Worm (Caenorhabditis elegans) whole organism, L4 larva: ENCODE data around the gene F14B8.5.

ENCODE experiments used
- daf-16 ChIP-seq, 3 experiments: sonication (generic microtip); optimal IDR thresholded peaks; 2 replicates each; lab custom pipeline; 2016 to 2017; ENCODE audit warnings: missing genetic modification characterization in 3 of 3, missing genetic modification reagents in 3 of 3, mild to moderate bottlenecking in 2 of 3, missing compliant biosample characterization in 2 of 3, missing biosample characterization in 1 of 3, moderate library complexity in 1 of 3
- egl-27 ChIP-seq: sonication (generic microtip); optimal IDR thresholded peaks from 3 replicates; lab custom pipeline; 2017; ENCODE audit warnings: missing biosample characterization, missing genetic modification reagents, missing genetic modification characterization
- mep-1 ChIP-seq: fragments of 150-350 bp; sonication (generic microtip); optimal IDR thresholded peaks from 3 replicates; lab custom pipeline; 2014; ENCODE audit warnings: missing biosample characterization, missing genetic modification characterization
- nhr-11 ChIP-seq: fragments of 150-350 bp; optimal IDR thresholded peaks from 2 replicates; lab custom pipeline; 2014; ENCODE audit warnings: missing biosample characterization, missing genetic modification characterization
- nhr-76 ChIP-seq: fragments of 150-350 bp; optimal IDR thresholded peaks from 2 replicates; lab custom pipeline; 2014; ENCODE audit warnings: missing biosample characterization, missing genetic modification characterization
- nhr-77 ChIP-seq: fragments of 150-350 bp; optimal IDR thresholded peaks from 2 replicates; lab custom pipeline; 2014; ENCODE audit warnings: missing biosample characterization, missing genetic modification characterization
- pha-4 ChIP-seq, 2 experiments: fragments of 150-350 bp in 1 of 2; fragments of 200-800 bp in 1 of 2; sonication (Bioruptor generic) in 1 of 2; IDR thresholded peaks in 1 of 2; optimal IDR thresholded peaks in 1 of 2; 2 replicates each; pipeline versions ENCODE4 v1.3.6 to Lab custom; 2014 to 2022; ENCODE audit warnings: missing genetic modification characterization in 2 of 2, missing genetic modification reagents in 2 of 2, missing biosample characterization in 1 of 2, missing compliant biosample characterization in 1 of 2
- php-3 ChIP-seq: fragments of 200-800 bp; sonication (Bioruptor generic); IDR thresholded peaks from 2 replicates; pipeline ENCODE4 v1.3.6; 2022; ENCODE audit warnings: missing genetic modification reagents, missing genetic modification characterization, missing compliant biosample characterization

- TF ChIP-seq nhr-11 (tag; lab: Kevin White, UChicago) (no peak), php-3 (GFP tag; lab: Robert Waterston, UW) (peak; percentile 51; the same call in 1 of the 2 replicates), daf-16 (GFP tag; optimal IDR thresholded peaks at IDR 0.05; lab: Kevin White, UChicago) (no peak), daf-16 (tag; optimal IDR thresholded peaks at IDR 0.05; lab: Kevin White, UChicago) (peak; percentile 78), egl-27 (tag; lab: Kevin White, UChicago) (no peak), nhr-77 (tag; lab: Kevin White, UChicago) (peak; percentile 55), mep-1 (tag; lab: Kevin White, UChicago) (peak; percentile 50), pha-4 (GFP tag; IDR thresholded peaks at IDR 0.05; lab: Robert Waterston, UW) (no peak), pha-4 (tag; optimal IDR thresholded peaks at IDR 0.05; lab: Kevin White, UChicago) (no peak), nhr-76 (tag; lab: Kevin White, UChicago) (no peak)
These were observed 22.9 kb downstream of the F14B8.5 start for ce11 chrX:6905581-6905980.
